Fruit fly (Drosophila melanogaster): Measurements from ENCODE around the gene CG2694.

The CG2694 gene

dm6 chrX:2743020-2743419 lies 29.1 kb downstream of the CG2694 start (continued):
- TF ChIP-seq CG9817 (tag; optimal IDR thresholded peaks at IDR 0.05) (peak; percentile 69), tna (GFP tag; IDR thresholded peaks at IDR 0.05; ENCODE audit: partially characterized antibody) (no peak), Fer2 (tag; optimal IDR thresholded peaks at IDR 0.05) (peak; percentile 54), CG17385 (GFP tag; optimal IDR thresholded peaks at IDR 0.05) (peak; percentile 81), PHDP (tag; optimal IDR thresholded peaks at IDR 0.05) (peak; percentile 79), Lim3 (GFP tag; IDR thresholded peaks at IDR 0.05) (peak; percentile 53; the same call in 1 of the 2 replicates), danr (GFP tag; IDR thresholded peaks at IDR 0.05) (peak; percentile 73), ssp (GFP tag; IDR thresholded peaks at IDR 0.05) (peak; percentile 69), crc (GFP tag; optimal IDR thresholded peaks at IDR 0.05) (peak; percentile 78), CG9797 (GFP tag; optimal IDR thresholded peaks at IDR 0.05) (no peak), trh (GFP tag; optimal IDR thresholded peaks at IDR 0.05) (peak; percentile 27), fru (optimal IDR thresholded peaks at IDR 0.05) (no peak), Max (GFP tag; optimal IDR thresholded peaks at IDR 0.05) (peak; percentile 56), Antp (GFP tag; optimal IDR thresholded peaks at IDR 0.05) (peak; percentile 88), Ada2b (GFP tag; IDR thresholded peaks at IDR 0.05) (peak; percentile 93), Doc2 (GFP tag; IDR thresholded peaks at IDR 0.05) (peak; percentile 61), Aef1 (GFP tag; IDR thresholded peaks at IDR 0.05) (peak; percentile 91), CG4854 (GFP tag; optimal IDR thresholded peaks at IDR 0.05) (peak; percentile 47), CG2712 (tag; optimal IDR thresholded peaks at IDR 0.05) (peak; percentile 32), CG12071 (GFP tag; optimal IDR thresholded peaks at IDR 0.05) (peak; percentile 54), D19B (GFP tag; optimal IDR thresholded peaks at IDR 0.05) (peak; percentile 76), Hmx (GFP tag; optimal IDR thresholded peaks at IDR 0.05) (no peak), Dref (GFP tag; IDR thresholded peaks at IDR 0.05) (peak; percentile 35; the same call in 1 of the 2 replicates), CG8089 (GFP tag; optimal IDR thresholded peaks at IDR 0.05) (peak; percentile 54), exex (tag; optimal IDR thresholded peaks at IDR 0.05) (peak; percentile 85), CG10274 (GFP tag; optimal IDR thresholded peaks at IDR 0.05) (peak; percentile 65), wek (GFP tag; optimal IDR thresholded peaks at IDR 0.05) (no peak), CG15696 (tag; optimal IDR thresholded peaks at IDR 0.05) (no peak), NC2α (GFP tag; optimal IDR thresholded peaks at IDR 0.05) (peak; percentile 29), CG1647 (GFP tag; optimal IDR thresholded peaks at IDR 0.05) (peak; percentile 63), mirr (GFP tag; optimal IDR thresholded peaks at IDR 0.05) (no peak), HHEX (GFP tag; optimal IDR thresholded peaks at IDR 0.05) (peak; percentile 82), inv (GFP tag; IDR thresholded peaks at IDR 0.05; ENCODE audit: partially characterized antibody) (no peak), CG13296 (GFP tag; optimal IDR thresholded peaks at IDR 0.05) (peak; percentile 78), CG43689 (GFP tag; IDR thresholded peaks at IDR 0.05) (peak; percentile 72), ftz-f1 (GFP tag; optimal IDR thresholded peaks at IDR 0.05) (no peak), pho (GFP tag; optimal IDR thresholded peaks at IDR 0.05) (peak; percentile 87), Six4 (GFP tag; optimal IDR thresholded peaks at IDR 0.05) (peak; percentile 56), scrt (GFP tag; optimal IDR thresholded peaks at IDR 0.05) (peak; percentile 63), CG2875 (GFP tag; optimal IDR thresholded peaks at IDR 0.05) (peak; percentile 48), CG7372 (GFP tag; IDR thresholded peaks at IDR 0.05) (peak; percentile 85), h (optimal IDR thresholded peaks at IDR 0.05) (no peak), CG12104 (GFP tag; optimal IDR thresholded peaks at IDR 0.05) (peak; percentile 67), fd96Cb (tag; optimal IDR thresholded peaks at IDR 0.05) (peak; percentile 45), zf30C (GFP tag; optimal IDR thresholded peaks at IDR 0.05) (no peak), Hey (tag; optimal IDR thresholded peaks at IDR 0.05) (peak; percentile 29), dmrt99B (tag; optimal IDR thresholded peaks at IDR 0.05) (peak; percentile 80), CG5245 (GFP tag; optimal IDR thresholded peaks at IDR 0.05) (peak; percentile 53), wdn (GFP tag; IDR thresholded peaks at IDR 0.05) (peak; percentile 91), ase (GFP tag; IDR thresholded peaks at IDR 0.05) (peak; percentile 85; the same call in 2 of the 3 replicates), CG17829 (tag; optimal IDR thresholded peaks at IDR 0.05) (no peak), CG11560 (tag; IDR thresholded peaks at IDR 0.05) (peak; percentile 75)
